Fruit fly (Drosophila melanogaster) whole organism, embryonic: ENCODE measurements around the gene CG43680.

ENCODE experiments used
- Ada2b ChIP-seq: fragments of 200-800 bp; sonication (Bioruptor generic); IDR thresholded peaks from 2 replicates; pipeline ENCODE4 v1.3.6; 2022; ENCODE audit warnings: missing biosample characterization, missing genetic modification characterization
- Bteb2 ChIP-seq: fragments of 200-800 bp; sonication (Bioruptor generic); optimal IDR thresholded peaks from 2 replicates; lab custom pipeline; 2016; ENCODE audit warnings: missing biosample characterization, missing genetic modification characterization
- CG10654 ChIP-seq: fragments of 200-800 bp; sonication (Bioruptor generic); optimal IDR thresholded peaks from 2 replicates; lab custom pipeline; 2016; ENCODE audit warnings: missing biosample characterization, missing genetic modification characterization
- CG13624 ChIP-seq: fragments of 200-800 bp; sonication (Bioruptor generic); optimal IDR thresholded peaks from 2 replicates; lab custom pipeline; 2016; ENCODE audit warnings: missing biosample characterization, missing genetic modification characterization
- CG14014 ChIP-seq: fragments of 200-800 bp; sonication (Bioruptor generic); IDR thresholded peaks from 2 replicates; pipeline ENCODE4 v1.3.6; 2022; ENCODE audit warnings: missing biosample characterization, missing genetic modification characterization
- CG14441 ChIP-seq: fragments of 200-800 bp; sonication (Bioruptor generic); IDR thresholded peaks from 2 replicates; pipeline ENCODE4 v1.3.6; 2022; ENCODE audit warnings: missing biosample characterization, missing genetic modification characterization
- CG14710 ChIP-seq: fragments of 200-800 bp; sonication (Bioruptor generic); optimal IDR thresholded peaks from 3 replicates; lab custom pipeline; 2019; ENCODE audit warnings: missing biosample characterization, mild to moderate bottlenecking, missing genetic modification characterization, moderate library complexity
- CG1529 ChIP-seq: fragments of 200-800 bp; sonication (Bioruptor generic); optimal IDR thresholded peaks from 3 replicates; lab custom pipeline; 2018; ENCODE audit warnings: missing biosample characterization, missing genetic modification characterization
- CG16813 ChIP-seq: fragments of 200-800 bp; sonication (Bioruptor generic); IDR thresholded peaks from 3 replicates; pipeline ENCODE4 v1.3.6; 2022; ENCODE audit warnings: missing biosample characterization, missing genetic modification characterization; ENCODE audit not compliant: partially characterized antibody
- CG17359 ChIP-seq: fragments of 200-800 bp; sonication (Bioruptor generic); optimal IDR thresholded peaks from 3 replicates; lab custom pipeline; 2018; ENCODE audit warnings: missing biosample characterization, mild to moderate bottlenecking, missing genetic modification characterization, moderate library complexity
- CG17385 ChIP-seq: fragments of 200-800 bp; sonication (Bioruptor generic); optimal IDR thresholded peaks from 3 replicates; lab custom pipeline; 2018; ENCODE audit warnings: missing biosample characterization, mild to moderate bottlenecking, missing genetic modification characterization
- CG17612 ChIP-seq: fragments of 200-800 bp; sonication (Bioruptor generic); IDR thresholded peaks from 2 replicates; pipeline ENCODE4 v1.3.6; 2022; ENCODE audit warnings: missing biosample characterization, missing genetic modification characterization
- CG18262 ChIP-seq: fragments of 200-800 bp; optimal IDR thresholded peaks from 3 replicates; lab custom pipeline; 2019; ENCODE audit warnings: missing biosample characterization, mild to moderate bottlenecking, missing genetic modification characterization, moderate library complexity
- CG1832 ChIP-seq: fragments of 200-800 bp; sonication (Bioruptor generic); optimal IDR thresholded peaks from 2 replicates; lab custom pipeline; 2017; ENCODE audit warnings: missing biosample characterization, mild to moderate bottlenecking, missing genetic modification characterization, inconsistent platforms
- CG7271 ChIP-seq: fragments of 200-800 bp; sonication (Bioruptor generic); optimal IDR thresholded peaks from 2 replicates; lab custom pipeline; 2018; ENCODE audit warnings: missing biosample characterization, mild to moderate bottlenecking, missing genetic modification characterization, moderate library complexity
- CG7357 ChIP-seq: fragments of 200-800 bp; sonication (Bioruptor generic); IDR thresholded peaks from 3 replicates; pipeline ENCODE4 v1.3.6; 2022; ENCODE audit warnings: missing biosample characterization, missing genetic modification characterization
- CG8281 ChIP-seq: fragments of 200-800 bp; sonication (Bioruptor generic); optimal IDR thresholded peaks from 2 replicates; lab custom pipeline; 2018; ENCODE audit warnings: missing biosample characterization, mild to moderate bottlenecking, missing genetic modification characterization, moderate library complexity
- CG9932 ChIP-seq: fragments of 200-800 bp; sonication (Bioruptor generic); IDR thresholded peaks from 2 replicates; pipeline ENCODE4 v1.3.6; 2022; ENCODE audit warnings: missing biosample characterization, missing genetic modification characterization
- CHES-1-like ChIP-seq: fragments of 200-800 bp; sonication (Bioruptor generic); optimal IDR thresholded peaks from 2 replicates; lab custom pipeline; 2016; ENCODE audit warnings: missing biosample characterization, missing genetic modification characterization
- CkIIα-i1 ChIP-seq: fragments of 200-800 bp; sonication (Bioruptor generic); IDR thresholded peaks from 2 replicates; pipeline ENCODE4 v1.3.6; 2022; ENCODE audit warnings: missing biosample characterization, missing genetic modification characterization
- CoRest ChIP-seq: fragments of 200-800 bp; sonication (Bioruptor generic); optimal IDR thresholded peaks from 3 replicates; lab custom pipeline; 2018; ENCODE audit warnings: missing biosample characterization, mild to moderate bottlenecking, missing genetic modification characterization, moderate library complexity
- Dfd ChIP-seq, 2 experiments: fragments of >200 bp; optimal IDR thresholded peaks; 2 replicates each; lab custom pipeline; 2017; ENCODE audit warnings: missing biosample characterization in 2 of 2, missing genetic modification characterization in 2 of 2
- E2f1 ChIP-seq: fragments of 200-800 bp; sonication (Bioruptor generic); IDR thresholded peaks from 2 replicates; pipeline ENCODE4 v1.3.6; 2022; ENCODE audit warnings: missing biosample characterization, missing genetic modification characterization
- HmgZ ChIP-seq: fragments of 200-800 bp; sonication (Bioruptor generic); optimal IDR thresholded peaks from 2 replicates; lab custom pipeline; 2018; ENCODE audit warnings: missing biosample characterization, mild to moderate bottlenecking, missing genetic modification characterization
- Nf-YB ChIP-seq: fragments of 200-800 bp; sonication (Bioruptor generic); optimal IDR thresholded peaks from 3 replicates; lab custom pipeline; 2019; ENCODE audit warnings: missing biosample characterization, mild to moderate bottlenecking, missing genetic modification characterization, moderate library complexity
- Pdp1 ChIP-seq, 2 experiments: fragments of 200-800 bp; sonication (Bioruptor generic); optimal IDR thresholded peaks; 3 replicates each; lab custom pipeline; 2016; ENCODE audit warnings: missing biosample characterization in 2 of 2, missing genetic modification characterization in 2 of 2, mild to moderate bottlenecking in 1 of 2, moderate library complexity in 1 of 2
- Usf ChIP-seq: fragments of 200-800 bp; sonication (Bioruptor generic); optimal IDR thresholded peaks from 2 replicates; lab custom pipeline; 2017; ENCODE audit warnings: missing genotype, missing biosample characterization, missing genetic modification characterization
- Vsx1 ChIP-seq: fragments of 200-800 bp; sonication (Bioruptor generic); optimal IDR thresholded peaks from 2 replicates; lab custom pipeline; 2017; ENCODE audit warnings: missing biosample characterization, mild to moderate bottlenecking, missing genetic modification characterization, missing genetic modification reagents
- ab ChIP-seq: fragments of 200-800 bp; sonication (Bioruptor generic); optimal IDR thresholded peaks from 2 replicates; lab custom pipeline; 2016; ENCODE audit warnings: missing biosample characterization, missing genetic modification characterization
- aop ChIP-seq: fragments of 200-800 bp; sonication (Bioruptor generic); IDR thresholded peaks from 2 replicates; pipeline ENCODE4 v1.3.6; 2022; ENCODE audit warnings: missing biosample characterization, missing genetic modification characterization
- bsh ChIP-seq, 2 experiments: fragments of 200-800 bp; sonication (Bioruptor generic); optimal IDR thresholded peaks; 2 replicates each; lab custom pipeline; 2017 to 2018; ENCODE audit warnings: mild to moderate bottlenecking in 2 of 2, missing biosample characterization in 2 of 2, missing genetic modification characterization in 2 of 2, moderate library complexity in 1 of 2
- chm ChIP-seq: fragments of 200-800 bp; sonication (Bioruptor generic); IDR thresholded peaks from 2 replicates; pipeline ENCODE4 v1.3.6; 2022; ENCODE audit warnings: missing biosample characterization, missing genetic modification characterization
- dimm ChIP-seq: fragments of 200-800 bp; sonication (Bioruptor generic); IDR thresholded peaks from 2 replicates; pipeline ENCODE4 v1.3.6; 2022; ENCODE audit warnings: missing biosample characterization, missing genetic modification characterization
- ems ChIP-seq: fragments of 200-800 bp; sonication (Bioruptor generic); optimal IDR thresholded peaks from 3 replicates; lab custom pipeline; 2016; ENCODE audit warnings: missing biosample characterization, missing genetic modification characterization
- fd64A ChIP-seq: fragments of 200-800 bp; sonication (Bioruptor generic); optimal IDR thresholded peaks from 3 replicates; lab custom pipeline; 2018; ENCODE audit warnings: missing biosample characterization, mild to moderate bottlenecking, missing genetic modification characterization
- fru ChIP-seq: fragments of >200 bp; optimal IDR thresholded peaks from 2 replicates; lab custom pipeline; 2017
- gce ChIP-seq: fragments of 200-800 bp; sonication (Bioruptor generic); IDR thresholded peaks from 3 replicates; pipeline ENCODE4 v1.3.6; 2022; ENCODE audit warnings: missing biosample characterization, missing genetic modification characterization
- gsb ChIP-seq: fragments of 200-800 bp; sonication (Bioruptor generic); IDR thresholded peaks from 2 replicates; pipeline ENCODE4 v1.3.6; 2022; ENCODE audit warnings: missing biosample characterization, missing genetic modification characterization
- gsb-n ChIP-seq: fragments of 200-800 bp; sonication (Bioruptor generic); optimal IDR thresholded peaks from 3 replicates; lab custom pipeline; 2018; ENCODE audit warnings: missing biosample characterization, mild to moderate bottlenecking, missing genetic modification characterization
- ind ChIP-seq: fragments of 200-800 bp; sonication (Bioruptor generic); optimal IDR thresholded peaks from 3 replicates; lab custom pipeline; 2016; ENCODE audit warnings: missing biosample characterization, missing genetic modification characterization
- knrl ChIP-seq: fragments of 200-800 bp; sonication (Bioruptor generic); IDR thresholded peaks from 3 replicates; pipeline ENCODE4 v1.3.6; 2022; ENCODE audit warnings: missing biosample characterization, missing genetic modification characterization; ENCODE audit not compliant: partially characterized antibody
- lmd ChIP-seq: fragments of 200-800 bp; sonication (Bioruptor generic); IDR thresholded peaks from 2 replicates; pipeline ENCODE4 v1.3.6; 2022; ENCODE audit warnings: missing biosample characterization, missing genetic modification characterization
- mld ChIP-seq: fragments of 200-800 bp; sonication (Bioruptor generic); IDR thresholded peaks from 3 replicates; pipeline ENCODE4 v1.3.6; 2022; ENCODE audit warnings: missing biosample characterization, missing genetic modification characterization; ENCODE audit not compliant: partially characterized antibody
- psq ChIP-seq: fragments of 200-800 bp; sonication (Bioruptor generic); optimal IDR thresholded peaks from 2 replicates; lab custom pipeline; 2017; ENCODE audit warnings: missing biosample characterization, missing genetic modification characterization
- scrt ChIP-seq: fragments of 200-800 bp; sonication (Bioruptor generic); optimal IDR thresholded peaks from 2 replicates; lab custom pipeline; 2018; ENCODE audit warnings: missing biosample characterization, mild to moderate bottlenecking, missing genetic modification characterization, moderate library complexity
- sens-2 ChIP-seq: fragments of 200-800 bp; sonication (Bioruptor generic); IDR thresholded peaks from 2 replicates; pipeline ENCODE4 v1.3.6; 2022; ENCODE audit warnings: missing biosample characterization, missing genetic modification characterization
- slp2 ChIP-seq: fragments of 200-800 bp; sonication (Bioruptor generic); optimal IDR thresholded peaks from 2 replicates; lab custom pipeline; 2016; ENCODE audit warnings: missing biosample characterization, missing genetic modification characterization
- tio ChIP-seq: fragments of 200-800 bp; sonication (Bioruptor generic); optimal IDR thresholded peaks from 2 replicates; lab custom pipeline; 2017; ENCODE audit warnings: missing biosample characterization, missing genetic modification characterization, inconsistent platforms
- toy ChIP-seq: fragments of 200-800 bp; sonication (Bioruptor generic); IDR thresholded peaks from 2 replicates; pipeline ENCODE4 v1.3.6; 2022; ENCODE audit warnings: missing biosample characterization, missing genetic modification characterization
- trh ChIP-seq: fragments of 200-800 bp; sonication (Bioruptor generic); optimal IDR thresholded peaks from 2 replicates; lab custom pipeline; 2016; ENCODE audit warnings: missing biosample characterization, missing genetic modification characterization

Gene CG43680

DNA sequence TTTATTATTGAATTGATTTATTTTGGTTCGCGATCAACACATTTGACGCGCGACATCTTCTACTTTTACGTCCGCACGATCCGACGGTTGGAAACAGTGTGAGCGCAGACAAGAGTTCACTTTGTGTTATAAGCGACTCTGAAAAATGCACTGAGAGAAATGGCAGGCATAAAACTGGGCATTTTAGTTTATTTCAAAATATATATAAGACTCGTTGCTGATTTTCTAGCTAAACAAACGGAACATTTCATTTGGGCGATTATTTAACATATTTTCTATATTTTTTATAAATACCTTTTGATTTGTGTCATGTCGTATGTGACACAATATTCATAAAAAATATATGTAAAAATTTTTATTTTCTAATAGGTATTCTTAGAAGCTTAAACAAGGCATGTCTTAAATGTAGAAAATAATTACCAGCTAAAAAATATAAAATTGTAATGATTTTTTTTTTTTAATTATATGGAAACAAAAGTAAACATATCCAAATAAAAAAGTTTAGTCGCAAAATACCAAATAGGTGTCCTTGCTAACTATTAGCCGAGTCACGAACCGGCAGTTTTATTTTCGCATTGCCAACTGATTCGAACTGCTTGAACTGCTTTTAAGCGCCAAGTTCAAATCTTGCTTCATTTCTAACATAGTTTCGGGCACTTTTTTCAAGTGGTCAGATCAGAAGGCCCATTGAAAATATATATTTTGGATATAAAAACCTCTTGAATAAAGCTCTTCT, 39.0 kb downstream of the CG43680 start, which contains the start of gene Reck (continued):
- TF ChIP-seq CG16813 (no peak), CG1529 (GFP tag; lab: Kevin White, UChicago) (peak; percentile 77), CG7357 (peak; percentile 43; the same call in 1 of the 3 replicates), ind (GFP tag; lab: Kevin White, UChicago) (peak; percentile 81), bsh (GFP tag; optimal IDR thresholded peaks at IDR 0.05; lab: Kevin White, UChicago) (peak; percentile 77 to 89), fru (lab: Kevin White, UChicago) (no peak), CG14441 (GFP tag; lab: Robert Waterston, UW) (peak; percentile 81), CkIIα-i1 (no peak), ems (GFP tag; lab: Kevin White, UChicago) (peak; percentile 50), CG7271 (tag; lab: Kevin White, UChicago) (peak; percentile 85), scrt (GFP tag; lab: Kevin White, UChicago) (peak; percentile 74), aop (GFP tag; lab: Robert Waterston, UW) (peak; percentile 29; the same call in 1 of the 2 replicates), mld (GFP tag; lab: Robert Waterston, UW) (no peak), CG8281 (peak; percentile 56), HmgZ (no peak), CG13624 (GFP tag; lab: Kevin White, UChicago) (peak; percentile 51), CG14014 (GFP tag; lab: Robert Waterston, UW) (peak; percentile 86), Pdp1 (GFP tag; optimal IDR thresholded peaks at IDR 0.05; lab: Kevin White, UChicago) (peak; percentile 46 to 81), tio (GFP tag; lab: Kevin White, UChicago) (peak; percentile 83), Bteb2 (GFP tag; lab: Kevin White, UChicago) (peak; percentile 59), CG17359 (tag; lab: Kevin White, UChicago) (peak; percentile 91), dimm (GFP tag; lab: Robert Waterston, UW) (no peak), slp2 (peak; percentile 35), CoRest (tag; lab: Kevin White, UChicago) (peak; percentile 78), Dfd (GFP tag; optimal IDR thresholded peaks at IDR 0.05; lab: Kevin White, UChicago) (no peak), CHES-1-like (GFP tag; lab: Kevin White, UChicago) (no peak), knrl (peak; percentile 52; the same call in 1 of the 3 replicates), CG14710 (tag; lab: Kevin White, UChicago) (peak; percentile 86), CG17385 (GFP tag; lab: Kevin White, UChicago) (peak; percentile 77), CG1832 (GFP tag; lab: Kevin White, UChicago) (no peak), gsb (GFP tag; lab: Robert Waterston, UW) (peak; percentile 47; the same call in 1 of the 2 replicates), CG17612 (no peak), chm (peak; percentile 92), fd64A (GFP tag; lab: Kevin White, UChicago) (no peak), gsb-n (tag; lab: Kevin White, UChicago) (peak; percentile 88), toy (GFP tag; lab: Robert Waterston, UW) (0 out of 2 replicates have a peak, but pooled peaks have one; percentile 31), Ada2b (peak; percentile 83), CG10654 (GFP tag; lab: Kevin White, UChicago) (peak; percentile 76), trh (GFP tag; lab: Kevin White, UChicago) (peak; percentile 68), Nf-YB (GFP tag; lab: Kevin White, UChicago) (peak; percentile 65), psq (peak; percentile 45), sens-2 (GFP tag; lab: Robert Waterston, UW) (peak; percentile 85), lmd (peak; percentile 69), CG18262 (tag; lab: Kevin White, UChicago) (peak; percentile 86), Vsx1 (GFP tag; lab: Kevin White, UChicago) (peak; percentile 60), ab (GFP tag; lab: Kevin White, UChicago) (no peak), E2f1 (peak; percentile 81), CG9932 (GFP tag; lab: Robert Waterston, UW) (peak; percentile 60), Usf (no peak), gce (GFP tag; lab: Robert Waterston, UW) (peak; percentile 85)
